Worm (Caenorhabditis elegans) whole organism, L1 larva: ENCODE results near the gene ttc-7.

ENCODE experiments used
- C04F5.9 ChIP-seq: sonication (generic microtip); optimal IDR thresholded peaks from 2 replicates; lab custom pipeline; 2016; ENCODE audit warnings: missing genetic modification characterization, missing compliant biosample characterization
- C34B4.2 ChIP-seq: sonication (generic microtip); optimal IDR thresholded peaks from 2 replicates; lab custom pipeline; 2017; ENCODE audit warnings: mild to moderate bottlenecking, missing genetic modification characterization, missing compliant biosample characterization
- F16B12.6 ChIP-seq: fragments of 150-350 bp; optimal IDR thresholded peaks from 2 replicates; lab custom pipeline; 2014; ENCODE audit warnings: missing biosample characterization, missing genetic modification characterization
- Y116A8C.19 ChIP-seq: sonication (generic microtip); optimal IDR thresholded peaks from 2 replicates; lab custom pipeline; 2016; ENCODE audit warnings: missing compliant biosample characterization, missing genetic modification characterization, borderline replicate concordance
- aha-1 ChIP-seq: fragments of 150-350 bp; optimal IDR thresholded peaks from 2 replicates; lab custom pipeline; 2014; ENCODE audit warnings: missing biosample characterization, missing genetic modification characterization
- aly-2 ChIP-seq: fragments of 150-350 bp; optimal IDR thresholded peaks from 2 replicates; lab custom pipeline; 2014; ENCODE audit warnings: missing biosample characterization, missing genetic modification characterization
- ama-1 ChIP-seq: fragments of 150-350 bp; optimal IDR thresholded peaks from 2 replicates; lab custom pipeline; 2014
- ceh-63 ChIP-seq: fragments of 200-800 bp; sonication (Bioruptor generic); optimal IDR thresholded peaks from 2 replicates; lab custom pipeline; 2018; ENCODE audit warnings: mild to moderate bottlenecking, missing genetic modification characterization, missing compliant biosample characterization
- ceh-8 ChIP-seq: fragments of 200-800 bp; sonication (Bioruptor generic); optimal IDR thresholded peaks from 2 replicates; lab custom pipeline; 2018; ENCODE audit warnings: mild to moderate bottlenecking, missing genetic modification characterization, moderate library complexity, missing compliant biosample characterization
- ceh-88 ChIP-seq: fragments of 200-800 bp; sonication (Bioruptor generic); IDR thresholded peaks from 2 replicates; pipeline ENCODE4 v1.3.6; 2022; ENCODE audit warnings: missing genetic modification characterization, missing compliant biosample characterization
- ceh-90 ChIP-seq: sonication (generic microtip); optimal IDR thresholded peaks from 2 replicates; lab custom pipeline; 2016; ENCODE audit warnings: missing genetic modification characterization, missing compliant biosample characterization
- ces-1 ChIP-seq: fragments of 150-350 bp; optimal IDR thresholded peaks from 2 replicates; lab custom pipeline; 2014; ENCODE audit warnings: missing biosample characterization, missing genetic modification reagents, missing genetic modification characterization
- dpl-1 ChIP-seq, 3 experiments: fragments of 150-350 bp in 2 of 3; sonication (generic microtip) in 1 of 3; optimal IDR thresholded peaks; 2 replicates each; lab custom pipeline; 2014 to 2017; ENCODE audit warnings: missing biosample characterization in 3 of 3, missing genetic modification characterization in 3 of 3, missing genetic modification reagents in 3 of 3
- dsc-1 ChIP-seq: sonication (generic microtip); optimal IDR thresholded peaks from 2 replicates; lab custom pipeline; 2016; ENCODE audit warnings: mild to moderate bottlenecking, missing genetic modification characterization, missing compliant biosample characterization
- efl-1 ChIP-seq, 4 experiments: fragments of 150-350 bp; optimal IDR thresholded peaks in 3 of 4; peaks in 1 of 4; 1 replicate in 1 of 4; 2 replicates in 3 of 4; lab custom pipeline; 2014; ENCODE audit warnings: missing biosample characterization in 2 of 4, missing genetic modification characterization in 2 of 4, missing genetic modification reagents in 2 of 4
- efl-3 ChIP-seq: fragments of 200-800 bp; sonication (Bioruptor generic); optimal IDR thresholded peaks from 2 replicates; lab custom pipeline; 2018; ENCODE audit warnings: mild to moderate bottlenecking, missing genetic modification characterization, missing compliant biosample characterization
- egl-27 ChIP-seq, 2 experiments: fragments of 150-350 bp in 1 of 2; sonication (generic microtip); optimal IDR thresholded peaks; 3 replicates each; lab custom pipeline; 2017 to 2018; ENCODE audit warnings: missing biosample characterization in 2 of 2, missing genetic modification characterization in 2 of 2, missing genetic modification reagents in 2 of 2
- elt-2 ChIP-seq: sonication (generic microtip); optimal IDR thresholded peaks from 2 replicates; lab custom pipeline; 2016; ENCODE audit warnings: missing genetic modification characterization, mild to moderate bottlenecking, inconsistent platforms, missing compliant biosample characterization, missing genetic modification reagents
- elt-3 ChIP-seq, 6 experiments: fragments of 150-350 bp in 1 of 6; sonication (generic microtip); optimal IDR thresholded peaks; 2 replicates each; lab custom pipeline; 2017 to 2018; ENCODE audit warnings: missing biosample characterization in 6 of 6, missing genetic modification characterization in 6 of 6, inconsistent platforms in 1 of 6
- fkh-4 ChIP-seq: sonication (generic microtip); optimal IDR thresholded peaks from 2 replicates; lab custom pipeline; 2016; ENCODE audit warnings: missing compliant biosample characterization, missing genetic modification characterization, borderline replicate concordance
- fkh-8 ChIP-seq: sonication (generic microtip); optimal IDR thresholded peaks from 2 replicates; lab custom pipeline; 2016; ENCODE audit warnings: mild to moderate bottlenecking, missing genetic modification characterization, missing compliant biosample characterization
- fos-1 ChIP-seq: fragments of 150-350 bp; optimal IDR thresholded peaks from 2 replicates; lab custom pipeline; 2014; ENCODE audit warnings: missing biosample characterization, missing genetic modification characterization
- grh-1 ChIP-seq: fragments of 200-800 bp; sonication (Bioruptor generic); IDR thresholded peaks from 2 replicates; pipeline ENCODE4 v1.3.6; 2022; ENCODE audit warnings: missing genetic modification reagents, missing genetic modification characterization, missing compliant biosample characterization
- hlh-4 ChIP-seq: sonication (generic microtip); optimal IDR thresholded peaks from 2 replicates; lab custom pipeline; 2016; ENCODE audit warnings: mild to moderate bottlenecking, missing genetic modification characterization, missing compliant biosample characterization
- irx-1 ChIP-seq: sonication (generic microtip); optimal IDR thresholded peaks from 2 replicates; lab custom pipeline; 2016; ENCODE audit warnings: missing genetic modification characterization, missing compliant biosample characterization
- isw-1 ChIP-seq: fragments of 200-800 bp; sonication (Bioruptor generic); IDR thresholded peaks from 2 replicates; pipeline ENCODE4 v1.3.6; 2022; ENCODE audit warnings: missing genetic modification characterization, missing compliant biosample characterization
- jun-1 ChIP-seq: fragments of 150-350 bp; optimal IDR thresholded peaks from 2 replicates; lab custom pipeline; 2014; ENCODE audit warnings: missing biosample characterization, missing genetic modification reagents, missing genetic modification characterization
- lin-35 ChIP-seq, 2 experiments: fragments of 150-350 bp; optimal IDR thresholded peaks; 2 replicates each; lab custom pipeline; 2014; ENCODE audit warnings: missing biosample characterization in 2 of 2, missing genetic modification characterization in 2 of 2, missing genetic modification reagents in 2 of 2
- lin-39 ChIP-seq: fragments of 150-350 bp; optimal IDR thresholded peaks from 2 replicates; lab custom pipeline; 2014; ENCODE audit warnings: missing biosample characterization, missing genetic modification reagents, missing genetic modification characterization
- lir-3 ChIP-seq: sonication (generic microtip); optimal IDR thresholded peaks from 2 replicates; lab custom pipeline; 2016; ENCODE audit warnings: mild to moderate bottlenecking, missing genetic modification characterization, moderate library complexity, missing compliant biosample characterization; ENCODE audit not compliant: poor library complexity
- mdl-1 ChIP-seq, 2 experiments: fragments of 150-350 bp; optimal IDR thresholded peaks; 2 replicates each; lab custom pipeline; 2014 to 2017; ENCODE audit warnings: missing biosample characterization in 2 of 2, missing genetic modification characterization in 2 of 2, inconsistent platforms in 1 of 2
- nhr-20 ChIP-seq: sonication (generic microtip); optimal IDR thresholded peaks from 2 replicates; lab custom pipeline; 2016; ENCODE audit warnings: mild to moderate bottlenecking, missing genetic modification characterization, missing compliant biosample characterization
- nhr-237 ChIP-seq: fragments of 150-350 bp; optimal IDR thresholded peaks from 2 replicates; lab custom pipeline; 2014; ENCODE audit warnings: missing biosample characterization, missing genetic modification characterization
- nhr-47 ChIP-seq: sonication (generic microtip); optimal IDR thresholded peaks from 2 replicates; lab custom pipeline; 2016; ENCODE audit warnings: mild to moderate bottlenecking, missing genetic modification characterization, moderate library complexity, missing compliant biosample characterization
- pax-3 ChIP-seq: fragments of 200-800 bp; sonication (Bioruptor generic); optimal IDR thresholded peaks from 2 replicates; lab custom pipeline; 2018; ENCODE audit warnings: mild to moderate bottlenecking, missing genetic modification characterization, moderate library complexity, missing compliant biosample characterization
- pqm-1 ChIP-seq: sonication (generic microtip); optimal IDR thresholded peaks from 3 replicates; lab custom pipeline; 2017; ENCODE audit warnings: missing biosample characterization, missing genetic modification characterization
- snpc-4 ChIP-seq: fragments of 150-350 bp; optimal IDR thresholded peaks from 2 replicates; lab custom pipeline; 2014; ENCODE audit warnings: missing biosample characterization, missing genetic modification characterization
- snu-23 ChIP-seq: sonication (generic microtip); optimal IDR thresholded peaks from 2 replicates; lab custom pipeline; 2016; ENCODE audit warnings: missing genetic modification characterization, missing compliant biosample characterization
- sup-37 ChIP-seq: fragments of 200-800 bp; sonication (Bioruptor generic); optimal IDR thresholded peaks from 2 replicates; lab custom pipeline; 2018; ENCODE audit warnings: mild to moderate bottlenecking, missing genetic modification characterization, missing compliant biosample characterization
- tlp-1 ChIP-seq: fragments of 150-350 bp; optimal IDR thresholded peaks from 2 replicates; lab custom pipeline; 2014; ENCODE audit warnings: missing biosample characterization, missing genetic modification characterization
- unc-30 ChIP-seq: sonication (generic microtip); optimal IDR thresholded peaks from 2 replicates; lab custom pipeline; 2017; ENCODE audit warnings: missing biosample characterization, missing genetic modification characterization
- unc-98 ChIP-seq: fragments of 200-800 bp; sonication (Bioruptor generic); IDR thresholded peaks from 2 replicates; pipeline ENCODE4 v1.3.6; 2022; ENCODE audit warnings: missing genetic modification characterization, missing compliant biosample characterization
- xbp-1 ChIP-seq: sonication (generic microtip); optimal IDR thresholded peaks from 2 replicates; lab custom pipeline; 2016; ENCODE audit warnings: missing genetic modification characterization, missing compliant biosample characterization
- ztf-4 ChIP-seq: fragments of 150-350 bp; optimal IDR thresholded peaks from 2 replicates; lab custom pipeline; 2014; ENCODE audit warnings: missing biosample characterization, missing genetic modification characterization

The ttc-7 gene

ce11 chrIII:1923419-1924318, 63.4 kb downstream of the ttc-7 start (continued):
- peak; percentile 99 for TF ChIP-seq ceh-8
- TF ChIP-seq elt-3 (tag; optimal IDR thresholded peaks at IDR 0.05; lab: Kevin White, UChicago) = peak in 5 of 6 experiments; percentile 40 to 86 (median 76)
- TF ChIP-seq nhr-47 = peak; percentile 96
- TF ChIP-seq dpl-1 (GFP tag; optimal IDR thresholded peaks at IDR 0.05; lab: Kevin White, UChicago) = peak; percentile 59 to 65 (median 63)
- peak; percentile 69 for TF ChIP-seq nhr-237 (tag; lab: Kevin White, UChicago)
- TF ChIP-seq hlh-4 = no peak
- peak; percentile 92 for TF ChIP-seq irx-1
- TF ChIP-seq lin-39 (tag; lab: Kevin White, UChicago) = peak; percentile 90
- peak; percentile 33 for TF ChIP-seq aly-2 (tag; lab: Kevin White, UChicago)
- no peak for TF ChIP-seq elt-2 (tag; lab: Kevin White, UChicago)
- TF ChIP-seq Y116A8C.19 (tag; lab: Kevin White, UChicago) = no peak
- TF ChIP-seq aha-1 (tag; lab: Kevin White, UChicago) = peak; percentile 68
- TF ChIP-seq tlp-1 (tag; lab: Kevin White, UChicago) = no peak
- TF ChIP-seq unc-98 = peak; percentile 30; the same call in 1 of the 2 replicates
- TF ChIP-seq snu-23 = peak; percentile 93
- peak; percentile 92 for TF ChIP-seq jun-1 (tag; lab: Kevin White, UChicago)
- peak; percentile 51 for TF ChIP-seq C04F5.9
- TF ChIP-seq F16B12.6 (tag; lab: Kevin White, UChicago) = peak; percentile 31
- TF ChIP-seq ceh-88 (GFP tag; lab: Robert Waterston, UW) = peak; percentile 90
- TF ChIP-seq lir-3 (tag; lab: Kevin White, UChicago) = peak; percentile 59
- TF ChIP-seq mdl-1 (tag; optimal IDR thresholded peaks at IDR 0.05; lab: Kevin White, UChicago) = peak; percentile 47 to 92
- TF ChIP-seq ztf-4 (tag; lab: Kevin White, UChicago) = peak; percentile 75
- peak; percentile 67 for TF ChIP-seq sup-37 (GFP tag; lab: Kevin White, UChicago)
- peak; percentile 92 for TF ChIP-seq grh-1 (GFP tag; lab: Robert Waterston, UW)
- TF ChIP-seq fos-1 (tag; lab: Kevin White, UChicago) = peak; percentile 86
- TF ChIP-seq ces-1 (GFP tag; lab: Kevin White, UChicago) = no peak
- peak; percentile 96 for TF ChIP-seq dsc-1 (tag; lab: Kevin White, UChicago)
- peak; percentile 94 for TF ChIP-seq egl-27 (tag; optimal IDR thresholded peaks at IDR 0.05; lab: Kevin White, UChicago)
- TF ChIP-seq nhr-20 (tag; lab: Kevin White, UChicago) = peak; percentile 99
- no peak for TF ChIP-seq pqm-1 (tag; lab: Kevin White, UChicago)
- TF ChIP-seq xbp-1 (tag; lab: Kevin White, UChicago) = peak; percentile 79
- TF ChIP-seq isw-1 (GFP tag; lab: Robert Waterston, UW) = peak; percentile 62
- TF ChIP-seq C34B4.2 = no peak
- TF ChIP-seq ceh-63 = no peak
- peak; percentile 97 for TF ChIP-seq fkh-8 (tag; lab: Kevin White, UChicago)
- TF ChIP-seq ceh-90 = no peak
- TF ChIP-seq pax-3 (tag; lab: Kevin White, UChicago) = peak; percentile 90
- TF ChIP-seq lin-35 (GFP tag; optimal IDR thresholded peaks at IDR 0.05; lab: Kevin White, UChicago) = peak; percentile 49 to 82
- peak; percentile 30 for TF ChIP-seq fkh-4
- no peak for TF ChIP-seq ama-1 (lab: Kevin White, UChicago)
- peak; percentile 57 for TF ChIP-seq efl-3 (GFP tag; lab: Kevin White, UChicago)
- TF ChIP-seq snpc-4 = peak; percentile 59
- TF ChIP-seq efl-1 (optimal IDR thresholded peaks at IDR 0.05; lab: Kevin White, UChicago) = peak; percentile 74 to 84
- TF ChIP-seq efl-1 (GFP tag; optimal IDR thresholded peaks at IDR 0.05 in 1 of 2; lab: Kevin White, UChicago) = peak; percentile 48 to 95
- no peak for TF ChIP-seq unc-30 (tag; lab: Kevin White, UChicago)
